Fruit fly (Drosophila melanogaster) whole organism, embryonic: ENCODE measurements around the gene Usp10.

Source experiments
- Abd-B ChIP-seq: fragments of 200-800 bp; sonication (Bioruptor generic); optimal IDR thresholded peaks from 2 replicates; lab custom pipeline; 2018; ENCODE audit warnings: missing biosample characterization, mild to moderate bottlenecking, missing genetic modification characterization, moderate library complexity
- Bgb ChIP-seq: fragments of 200-800 bp; sonication (Bioruptor generic); IDR thresholded peaks from 2 replicates; pipeline ENCODE4 v1.3.6; 2022; ENCODE audit warnings: missing biosample characterization, missing genetic modification characterization; ENCODE audit not compliant: partially characterized antibody
- CG10147 ChIP-seq: fragments of 200-800 bp; sonication (Bioruptor generic); optimal IDR thresholded peaks from 2 replicates; lab custom pipeline; 2019; ENCODE audit warnings: missing biosample characterization, mild to moderate bottlenecking, missing genetic modification characterization, moderate library complexity
- CG10274 ChIP-seq: fragments of 200-800 bp; sonication (Bioruptor generic); optimal IDR thresholded peaks from 3 replicates; lab custom pipeline; 2017; ENCODE audit warnings: missing biosample characterization, mild to moderate bottlenecking, missing genetic modification characterization
- CG10462 ChIP-seq: fragments of 200-800 bp; sonication (Bioruptor generic); optimal IDR thresholded peaks from 2 replicates; lab custom pipeline; 2016; ENCODE audit warnings: missing biosample characterization, missing genetic modification characterization
- CG11398 ChIP-seq: fragments of 200-800 bp; sonication (Bioruptor generic); optimal IDR thresholded peaks from 2 replicates; lab custom pipeline; 2016; ENCODE audit warnings: missing biosample characterization, missing genetic modification characterization
- CG11560 ChIP-seq: fragments of 200-800 bp; sonication (Bioruptor generic); IDR thresholded peaks from 3 replicates; pipeline ENCODE4 v1.3.6; 2022; ENCODE audit warnings: missing biosample characterization, missing genetic modification characterization
- CG11695 ChIP-seq: fragments of 200-800 bp; sonication (Bioruptor generic); IDR thresholded peaks from 3 replicates; pipeline ENCODE4 v1.3.6; 2022; ENCODE audit warnings: missing biosample characterization, missing genetic modification characterization
- CG11723 ChIP-seq: fragments of 200-800 bp; sonication (Bioruptor generic); optimal IDR thresholded peaks from 2 replicates; lab custom pipeline; 2017; ENCODE audit warnings: missing biosample characterization, mild to moderate bottlenecking, missing genetic modification characterization
- CG13624 ChIP-seq: fragments of 200-800 bp; sonication (Bioruptor generic); optimal IDR thresholded peaks from 2 replicates; lab custom pipeline; 2016; ENCODE audit warnings: missing biosample characterization, missing genetic modification characterization
- CG15696 ChIP-seq: fragments of 200-800 bp; sonication (Bioruptor generic); optimal IDR thresholded peaks from 2 replicates; lab custom pipeline; 2019; ENCODE audit warnings: missing biosample characterization, mild to moderate bottlenecking, missing genetic modification characterization, moderate library complexity
- CG17186 ChIP-seq: fragments of 200-800 bp; sonication (Bioruptor generic); optimal IDR thresholded peaks from 3 replicates; lab custom pipeline; 2017; ENCODE audit warnings: missing biosample characterization, missing genetic modification reagents, missing genetic modification characterization
- CG18476 ChIP-seq: fragments of 200-800 bp; sonication (Bioruptor generic); optimal IDR thresholded peaks from 2 replicates; lab custom pipeline; 2016; ENCODE audit warnings: missing biosample characterization, mild to moderate bottlenecking, missing genetic modification characterization
- CG31441 ChIP-seq: fragments of 200-800 bp; sonication (Bioruptor generic); IDR thresholded peaks from 2 replicates; pipeline ENCODE4 v1.3.6; 2022; ENCODE audit warnings: missing biosample characterization, missing genetic modification characterization
- CG34376 ChIP-seq: fragments of 200-800 bp; sonication (Bioruptor generic); optimal IDR thresholded peaks from 2 replicates; lab custom pipeline; 2018; ENCODE audit warnings: missing biosample characterization, mild to moderate bottlenecking, missing genetic modification characterization
- CG34422 ChIP-seq: fragments of 200-800 bp; sonication (Bioruptor generic); IDR thresholded peaks from 3 replicates; pipeline ENCODE4 v1.3.6; 2022; ENCODE audit warnings: missing biosample characterization, missing genetic modification characterization
- CG6765 ChIP-seq: fragments of 200-800 bp; sonication (Bioruptor generic); optimal IDR thresholded peaks from 3 replicates; lab custom pipeline; 2017; ENCODE audit warnings: missing biosample characterization, mild to moderate bottlenecking, missing genetic modification characterization
- CG8478 ChIP-seq: fragments of >200 bp; optimal IDR thresholded peaks from 2 replicates; lab custom pipeline; 2018
- CG9609 ChIP-seq: fragments of 200-800 bp; sonication (Bioruptor generic); optimal IDR thresholded peaks from 3 replicates; lab custom pipeline; 2016; ENCODE audit warnings: missing biosample characterization, missing genetic modification characterization
- CTCF ChIP-seq: fragments of 200-800 bp; sonication (Bioruptor generic); optimal IDR thresholded peaks from 2 replicates; lab custom pipeline; 2017; ENCODE audit warnings: missing biosample characterization, mild to moderate bottlenecking, missing genetic modification characterization, moderate library complexity
- CkIIα-i1 ChIP-seq: fragments of 200-800 bp; sonication (Bioruptor generic); IDR thresholded peaks from 2 replicates; pipeline ENCODE4 v1.3.6; 2022; ENCODE audit warnings: missing biosample characterization, missing genetic modification characterization
- D19B ChIP-seq: fragments of 200-800 bp; sonication (Bioruptor generic); optimal IDR thresholded peaks from 2 replicates; lab custom pipeline; 2017; ENCODE audit warnings: missing biosample characterization, mild to moderate bottlenecking, missing genetic modification characterization
- Dfd ChIP-seq, 2 experiments: fragments of >200 bp; optimal IDR thresholded peaks; 2 replicates each; lab custom pipeline; 2017; ENCODE audit warnings: missing biosample characterization in 2 of 2, missing genetic modification characterization in 2 of 2
- Dref ChIP-seq: fragments of 200-800 bp; sonication (Bioruptor generic); IDR thresholded peaks from 2 replicates; pipeline ENCODE4 v1.3.6; 2022; ENCODE audit warnings: missing biosample characterization, missing genetic modification characterization
- Eip74EF ChIP-seq, 2 experiments: fragments of 200-800 bp in 1 of 2; fragments of >200 bp in 1 of 2; sonication (Bioruptor generic) in 1 of 2; optimal IDR thresholded peaks; 2 replicates each; lab custom pipeline; 2017 to 2019; ENCODE audit warnings: missing biosample characterization in 2 of 2, missing genetic modification characterization in 2 of 2, mild to moderate bottlenecking in 1 of 2, moderate library complexity in 1 of 2
- Gug ChIP-seq: fragments of 200-800 bp; sonication (Bioruptor generic); IDR thresholded peaks from 4 replicates; pipeline ENCODE4 v1.3.6; 2022; ENCODE audit warnings: missing biosample characterization, missing genetic modification characterization
- HHEX ChIP-seq: fragments of 200-800 bp; sonication (Bioruptor generic); optimal IDR thresholded peaks from 3 replicates; lab custom pipeline; 2017; ENCODE audit warnings: missing biosample characterization, mild to moderate bottlenecking, missing genetic modification characterization, missing genetic modification reagents
- HLH4C ChIP-seq: fragments of 200-800 bp; sonication (Bioruptor generic); IDR thresholded peaks from 3 replicates; pipeline ENCODE4 v1.3.6; 2022; ENCODE audit warnings: missing biosample characterization, missing genetic modification characterization; ENCODE audit not compliant: partially characterized antibody
- Hr78 ChIP-seq, 2 experiments: fragments of 200-800 bp in 1 of 2; fragments of >200 bp in 1 of 2; sonication (Bioruptor generic) in 1 of 2; optimal IDR thresholded peaks; 2 replicates each; lab custom pipeline; 2017 to 2019; ENCODE audit warnings: missing biosample characterization in 2 of 2, missing genetic modification characterization in 2 of 2, mild to moderate bottlenecking in 1 of 2, moderate library complexity in 1 of 2
- Oaz ChIP-seq: fragments of 200-800 bp; sonication (Bioruptor generic); IDR thresholded peaks from 2 replicates; pipeline ENCODE4 v1.3.6; 2022; ENCODE audit warnings: missing biosample characterization, missing genetic modification characterization
- Pdp1 ChIP-seq, 2 experiments: fragments of 200-800 bp; sonication (Bioruptor generic); optimal IDR thresholded peaks; 3 replicates each; lab custom pipeline; 2016; ENCODE audit warnings: missing biosample characterization in 2 of 2, missing genetic modification characterization in 2 of 2, mild to moderate bottlenecking in 1 of 2, moderate library complexity in 1 of 2
- Side ChIP-seq: fragments of 200-800 bp; sonication (Bioruptor generic); optimal IDR thresholded peaks from 2 replicates; lab custom pipeline; 2016; ENCODE audit warnings: missing biosample characterization, missing genetic modification characterization
- Ssrp ChIP-seq: fragments of 200-800 bp; sonication (Bioruptor generic); optimal IDR thresholded peaks from 2 replicates; lab custom pipeline; 2018; ENCODE audit warnings: missing biosample characterization, mild to moderate bottlenecking, missing genetic modification characterization, moderate library complexity
- Stat92E ChIP-seq, 3 experiments: fragments of >200 bp in 2 of 3; fragments of 200-800 bp in 1 of 3; sonication (Bioruptor generic) in 1 of 3; optimal IDR thresholded peaks; 2 replicates each; lab custom pipeline; 2017 to 2019; ENCODE audit warnings: missing biosample characterization in 3 of 3, missing genetic modification characterization in 3 of 3, mild to moderate bottlenecking in 1 of 3, moderate library complexity in 1 of 3
- bigmax ChIP-seq: fragments of 200-800 bp; sonication (Bioruptor generic); optimal IDR thresholded peaks from 2 replicates; lab custom pipeline; 2018; ENCODE audit warnings: missing biosample characterization, mild to moderate bottlenecking, missing genetic modification characterization
- corto ChIP-seq: fragments of 200-800 bp; sonication (Bioruptor generic); optimal IDR thresholded peaks from 2 replicates; lab custom pipeline; 2016; ENCODE audit warnings: missing biosample characterization, mild to moderate bottlenecking, missing genetic modification characterization, moderate library complexity
- fd3F ChIP-seq: fragments of 200-800 bp; sonication (Bioruptor generic); optimal IDR thresholded peaks from 2 replicates; lab custom pipeline; 2018; ENCODE audit warnings: missing biosample characterization, mild to moderate bottlenecking, missing genetic modification characterization, moderate library complexity
- lab ChIP-seq: fragments of 200-800 bp; sonication (Bioruptor generic); optimal IDR thresholded peaks from 3 replicates; lab custom pipeline; 2017; ENCODE audit warnings: missing biosample characterization, missing genetic modification characterization, mild to moderate bottlenecking, moderate library complexity, missing genetic modification reagents
- lmd ChIP-seq: fragments of 200-800 bp; sonication (Bioruptor generic); IDR thresholded peaks from 2 replicates; pipeline ENCODE4 v1.3.6; 2022; ENCODE audit warnings: missing biosample characterization, missing genetic modification characterization
- nau ChIP-seq: fragments of 200-800 bp; sonication (Bioruptor generic); optimal IDR thresholded peaks from 3 replicates; lab custom pipeline; 2017; ENCODE audit warnings: missing biosample characterization, mild to moderate bottlenecking, missing genetic modification characterization, missing genetic modification reagents
- onecut ChIP-seq: fragments of 200-800 bp; sonication (Bioruptor generic); IDR thresholded peaks from 2 replicates; pipeline ENCODE4 v1.3.6; 2022; ENCODE audit warnings: missing biosample characterization, missing genetic modification characterization
- psq ChIP-seq: fragments of 200-800 bp; sonication (Bioruptor generic); optimal IDR thresholded peaks from 2 replicates; lab custom pipeline; 2017; ENCODE audit warnings: missing biosample characterization, missing genetic modification characterization
- ssp ChIP-seq: fragments of 200-800 bp; sonication (Bioruptor generic); IDR thresholded peaks from 2 replicates; pipeline ENCODE4 v1.3.6; 2022; ENCODE audit warnings: missing biosample characterization, missing genetic modification characterization
- stwl ChIP-seq: fragments of 200-800 bp; sonication (Bioruptor generic); optimal IDR thresholded peaks from 3 replicates; lab custom pipeline; 2018; ENCODE audit warnings: missing biosample characterization, mild to moderate bottlenecking, missing genetic modification characterization, moderate library complexity
- tin ChIP-seq: fragments of 200-800 bp; sonication (Bioruptor generic); optimal IDR thresholded peaks from 3 replicates; lab custom pipeline; 2016; ENCODE audit warnings: missing biosample characterization, missing genetic modification characterization
- tio ChIP-seq: fragments of 200-800 bp; sonication (Bioruptor generic); optimal IDR thresholded peaks from 2 replicates; lab custom pipeline; 2017; ENCODE audit warnings: missing biosample characterization, missing genetic modification characterization, inconsistent platforms
- ttk ChIP-seq: fragments of 200-800 bp; sonication (Bioruptor generic); IDR thresholded peaks from 2 replicates; pipeline ENCODE4 v2.1.2; 2022; ENCODE audit warnings: missing biosample characterization, missing genetic modification characterization
- unpg ChIP-seq: fragments of 200-800 bp; sonication (Bioruptor generic); optimal IDR thresholded peaks from 3 replicates; lab custom pipeline; 2018; ENCODE audit warnings: missing biosample characterization, mild to moderate bottlenecking, missing genetic modification characterization, moderate library complexity
- usp ChIP-seq: fragments of >200 bp; optimal IDR thresholded peaks from 2 replicates; lab custom pipeline; 2017; ENCODE audit warnings: missing biosample characterization, missing genetic modification characterization

Usp10 gene

DNA sequence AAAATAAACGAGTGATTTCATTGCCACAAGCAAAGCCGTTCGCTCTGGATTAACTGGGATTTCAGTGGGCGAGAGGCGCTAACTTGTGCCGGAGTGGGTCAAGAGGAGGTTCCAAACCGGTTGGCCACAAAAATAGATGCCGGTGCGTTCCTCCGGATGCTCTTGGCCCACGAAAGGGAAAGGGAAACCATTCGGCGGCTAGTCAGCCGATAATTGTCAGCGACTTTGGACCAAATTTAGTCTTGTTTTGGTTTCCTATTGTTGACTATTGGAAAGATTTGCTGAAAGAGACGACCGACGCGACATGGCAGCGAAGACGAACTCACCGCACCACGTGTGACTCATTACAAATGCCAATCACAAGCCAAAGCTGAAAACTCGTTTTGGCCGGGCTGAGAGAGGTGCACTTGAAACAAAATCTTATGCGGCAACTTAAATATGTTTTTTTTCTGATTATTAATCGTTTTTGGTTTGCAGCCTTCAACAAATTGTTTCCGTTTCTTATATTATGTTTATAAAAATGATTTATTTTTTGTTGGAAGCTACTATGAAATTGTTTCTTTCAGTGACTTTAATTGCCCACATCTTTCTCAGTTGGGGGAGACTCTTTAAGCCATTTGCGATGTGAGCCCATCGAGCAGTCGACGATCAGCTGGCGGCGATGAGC lies 23.7 kb downstream of the Usp10 start, which contains the start of gene CG34056 (continued):
- TF ChIP-seq CG10462 = peak; percentile 69
- TF ChIP-seq nau (GFP tag; lab: Kevin White, UChicago) = peak; percentile 89
- TF ChIP-seq stwl = peak; percentile 23
- TF ChIP-seq Gug (GFP tag; lab: Robert Waterston, UW) = peak; percentile 84
- peak; percentile 95 for TF ChIP-seq ttk (GFP tag; lab: Robert Waterston, UW)
- TF ChIP-seq CG8478 (lab: Kevin White, UChicago) = no peak
- no peak for TF ChIP-seq Dfd (GFP tag; optimal IDR thresholded peaks at IDR 0.05; lab: Kevin White, UChicago)
- peak; percentile 85 for TF ChIP-seq Pdp1 (GFP tag; optimal IDR thresholded peaks at IDR 0.05; lab: Kevin White, UChicago)
- TF ChIP-seq CG11398 (GFP tag; lab: Kevin White, UChicago) = peak; percentile 38
- TF ChIP-seq tin (GFP tag; lab: Kevin White, UChicago) = peak; percentile 94
- TF ChIP-seq Abd-B (GFP tag; lab: Kevin White, UChicago) = peak; percentile 78
- peak; percentile 70 for TF ChIP-seq CG11723 (GFP tag; lab: Kevin White, UChicago)
- peak; percentile 91 for TF ChIP-seq CG18476 (GFP tag; lab: Kevin White, UChicago)
- peak; percentile 79 for TF ChIP-seq fd3F
- peak; percentile 97 for TF ChIP-seq CG11695 (GFP tag; lab: Robert Waterston, UW)
- TF ChIP-seq ssp (GFP tag; lab: Robert Waterston, UW) = peak; percentile 87
- no peak for TF ChIP-seq HLH4C (GFP tag; lab: Robert Waterston, UW)
- peak; percentile 89 for TF ChIP-seq Oaz (GFP tag; lab: Robert Waterston, UW)
- peak; percentile 94 for TF ChIP-seq CG34422
- peak in 1 of 3 experiments; percentile 77 for TF ChIP-seq Stat92E (GFP tag; optimal IDR thresholded peaks at IDR 0.05; lab: Kevin White, UChicago)
- no peak for TF ChIP-seq Dref (GFP tag; lab: Robert Waterston, UW)
- no peak for TF ChIP-seq Bgb (GFP tag; lab: Robert Waterston, UW)
- TF ChIP-seq unpg (GFP tag; lab: Kevin White, UChicago) = peak; percentile 95
- peak; percentile 45 for TF ChIP-seq psq (GFP tag; lab: Kevin White, UChicago)
- TF ChIP-seq CG10147 (GFP tag; lab: Kevin White, UChicago) = peak; percentile 95
- TF ChIP-seq CG31441 (GFP tag; lab: Robert Waterston, UW) = peak; percentile 96
- TF ChIP-seq CG9609 (GFP tag; lab: Kevin White, UChicago) = peak; percentile 32
- peak; percentile 95 for TF ChIP-seq lmd (GFP tag; lab: Robert Waterston, UW)
- TF ChIP-seq lab (GFP tag; lab: Kevin White, UChicago) = peak; percentile 96
- TF ChIP-seq CkIIα-i1 (GFP tag; lab: Robert Waterston, UW) = peak; percentile 73
- TF ChIP-seq CG17186 = peak; percentile 44
- TF ChIP-seq HHEX = peak; percentile 93
- TF ChIP-seq tio = peak; percentile 68
- TF ChIP-seq CTCF (GFP tag; lab: Kevin White, UChicago) = peak; percentile 53
- peak; percentile 74 for TF ChIP-seq D19B (GFP tag; lab: Kevin White, UChicago)
- TF ChIP-seq corto = peak; percentile 96
- TF ChIP-seq onecut (GFP tag; lab: Robert Waterston, UW) = peak; percentile 94
- peak in 1 of 2 experiments; percentile 80 for TF ChIP-seq Hr78 (GFP tag; optimal IDR thresholded peaks at IDR 0.05; lab: Kevin White, UChicago)
- TF ChIP-seq CG6765 (GFP tag; lab: Kevin White, UChicago) = peak; percentile 84
- peak in 1 of 2 experiments; percentile 93 for TF ChIP-seq Eip74EF (GFP tag; optimal IDR thresholded peaks at IDR 0.05; lab: Kevin White, UChicago)
- peak; percentile 83 for TF ChIP-seq Ssrp (tag; lab: Kevin White, UChicago)
- TF ChIP-seq usp (GFP tag; lab: Kevin White, UChicago) = no peak
- peak; percentile 80 for TF ChIP-seq CG15696 (tag; lab: Kevin White, UChicago)
- TF ChIP-seq Side = peak; percentile 71
- peak; percentile 64 for TF ChIP-seq CG34376 (GFP tag; lab: Kevin White, UChicago)
- TF ChIP-seq CG11560 = peak; percentile 75
- peak; percentile 79 for TF ChIP-seq CG10274 (GFP tag; lab: Kevin White, UChicago)
- TF ChIP-seq bigmax (GFP tag; lab: Kevin White, UChicago) = peak; percentile 2
- peak; percentile 84 for TF ChIP-seq CG13624 (GFP tag; lab: Kevin White, UChicago)
